Worm (Caenorhabditis elegans) whole organism, dauer: Measurements from ENCODE around the gene nhr-58.

Source experiments
- unc-62 ChIP-seq: sonication (generic microtip); optimal IDR thresholded peaks from 2 replicates; lab custom pipeline; 2017; ENCODE audit warnings: missing biosample characterization, missing genetic modification reagents, missing genetic modification characterization

nhr-58 gene

DNA sequence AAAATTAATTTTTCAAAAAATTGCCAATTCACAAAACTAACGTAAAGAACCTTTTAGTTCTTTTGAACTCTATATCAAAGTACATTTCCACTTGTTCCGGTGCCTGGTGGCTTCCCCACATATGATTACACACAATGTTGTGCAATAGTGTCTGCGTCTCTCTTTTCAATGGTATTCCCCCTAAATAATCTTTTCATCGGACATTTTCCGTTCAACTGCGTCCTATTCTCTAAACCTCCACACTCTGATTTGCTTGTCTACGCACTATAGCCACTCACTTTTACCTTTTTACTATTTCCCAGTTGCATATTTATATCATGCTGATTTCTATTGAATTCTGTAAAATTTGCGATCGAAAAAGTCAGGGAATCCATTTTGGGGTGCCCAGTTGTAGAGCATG, at the start of gene nhr-58:
Gene nhr-58 (plus strand): TSS at position 214 of the 400 bp plus-strand sequence.
- no peak for TF ChIP-seq unc-62

DNA sequence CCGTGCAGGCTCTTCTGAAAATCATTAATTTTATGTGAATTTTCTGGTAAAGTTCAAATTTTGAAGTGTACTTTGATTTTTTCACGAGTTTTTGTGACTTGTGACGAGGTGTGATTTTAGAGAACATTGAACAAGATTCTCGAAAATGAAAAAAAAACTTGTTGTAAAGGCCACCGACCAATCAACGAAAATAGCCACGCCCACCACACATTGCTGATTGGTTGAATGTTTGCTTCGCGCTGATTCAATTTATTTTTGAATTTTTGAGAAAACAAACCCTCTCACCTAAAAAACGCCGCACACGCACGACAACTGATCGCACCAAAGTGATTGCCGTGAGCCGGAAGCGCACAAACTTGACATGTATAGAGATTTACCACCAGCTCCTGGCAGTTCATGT, 49.2 kb upstream of the nhr-58 start:
- TF ChIP-seq unc-62, result no peak

DNA sequence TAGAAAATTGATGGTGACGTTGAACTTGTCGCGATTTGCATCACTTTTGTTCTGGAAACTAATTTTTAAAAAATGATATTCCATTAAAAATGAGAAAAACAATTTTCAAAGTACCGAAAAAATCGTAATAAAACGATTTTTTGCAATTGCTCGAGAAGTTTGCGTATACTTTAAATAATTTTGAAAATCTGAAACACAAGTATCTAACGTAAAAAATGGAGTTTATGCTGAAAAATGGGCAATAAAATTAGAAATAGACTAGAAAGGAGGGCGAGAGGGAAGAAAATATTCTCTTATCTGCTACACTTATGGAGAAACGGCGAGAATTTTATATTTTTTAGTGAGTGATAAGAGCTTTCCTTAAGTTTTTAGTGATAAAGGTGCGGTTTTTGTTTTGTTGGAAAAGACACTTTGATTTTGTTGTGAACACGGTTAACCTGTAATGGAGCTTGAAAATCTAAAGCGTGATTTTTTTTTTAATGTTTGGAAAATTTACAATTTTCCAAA, 48.7 kb upstream of the nhr-58 start, which contains the start of gene nhr-130:
Gene nhr-130 (minus strand): TSS at position 51 of the 507 bp plus-strand sequence.
- no peak for TF ChIP-seq unc-62

DNA sequence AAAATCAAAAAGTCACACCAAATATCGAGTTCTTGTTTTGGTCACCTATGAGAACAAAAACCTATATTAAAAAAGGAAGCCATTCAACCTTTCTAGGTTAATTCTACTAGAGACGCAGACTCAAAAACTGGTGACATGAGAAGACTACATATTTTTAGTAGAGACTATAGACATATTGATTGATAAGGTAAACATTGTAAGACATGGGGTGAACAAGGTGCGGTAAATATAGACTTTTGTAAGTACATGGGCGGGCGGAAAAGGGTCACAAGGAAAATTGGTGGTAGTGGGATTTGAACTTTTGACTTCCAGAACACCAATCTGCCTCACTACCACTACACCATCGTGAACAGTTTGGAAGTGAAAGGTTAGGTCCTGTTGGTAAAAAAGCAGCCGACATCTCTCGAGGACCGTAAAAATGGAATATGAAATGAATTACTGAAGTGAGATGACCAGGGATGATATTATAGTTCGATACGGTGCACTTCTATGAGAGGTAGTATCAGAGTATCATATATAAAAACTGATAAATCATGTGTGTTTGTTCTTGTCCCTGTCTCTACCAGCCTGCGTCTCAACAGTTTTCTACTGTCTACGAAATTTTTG, 47.7 kb upstream of the nhr-58 start, which contains the start of gene nhr-212:
Gene nhr-212 (plus strand): TSS at position 573 of the 606 bp plus-strand sequence.
- no peak for TF ChIP-seq unc-62

DNA sequence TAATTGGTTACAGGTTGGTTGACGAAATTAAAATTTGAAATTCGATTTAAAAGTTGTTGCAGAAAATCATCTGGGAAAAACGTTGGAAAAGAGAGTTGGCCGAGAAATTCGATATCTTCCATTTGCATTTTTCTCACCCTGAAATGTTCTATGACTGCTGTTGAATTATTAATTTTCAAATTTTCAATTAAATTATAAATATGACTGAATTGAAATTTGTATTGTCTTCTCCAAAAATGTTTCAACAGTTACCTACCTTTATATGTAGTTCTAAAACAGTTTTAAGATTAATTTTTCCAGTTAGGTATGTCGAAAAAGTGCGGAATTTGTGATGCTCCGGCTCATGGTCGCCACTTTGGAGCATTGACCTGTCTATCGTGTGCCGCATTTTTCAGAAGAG, 45.4 kb upstream of the nhr-58 start, which contains the start of gene nhr-211:
Gene nhr-211 (plus strand): TSS at position 301 of the 400 bp plus-strand sequence.
- TF ChIP-seq unc-62, result no peak

DNA sequence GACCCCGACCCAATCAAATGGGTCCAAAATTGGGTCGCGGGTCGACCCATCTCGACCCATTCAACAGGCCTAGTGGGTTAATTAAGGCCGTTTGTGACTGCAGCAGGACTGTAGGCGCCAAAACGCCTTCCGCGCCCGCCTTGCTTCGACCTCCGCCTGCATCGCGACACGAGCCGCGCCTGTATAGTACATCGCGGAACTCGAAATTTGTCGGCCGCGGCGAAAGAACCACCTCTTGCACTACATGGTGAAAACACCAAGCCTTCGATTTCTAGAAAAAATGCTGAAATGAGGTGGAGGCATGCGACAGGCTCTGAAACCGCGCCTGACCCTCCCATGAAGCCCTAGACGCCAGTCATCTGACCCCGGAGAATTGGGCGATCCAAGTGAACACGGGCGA, 44.1 kb upstream of the nhr-58 start:
- no peak for TF ChIP-seq unc-62

DNA sequence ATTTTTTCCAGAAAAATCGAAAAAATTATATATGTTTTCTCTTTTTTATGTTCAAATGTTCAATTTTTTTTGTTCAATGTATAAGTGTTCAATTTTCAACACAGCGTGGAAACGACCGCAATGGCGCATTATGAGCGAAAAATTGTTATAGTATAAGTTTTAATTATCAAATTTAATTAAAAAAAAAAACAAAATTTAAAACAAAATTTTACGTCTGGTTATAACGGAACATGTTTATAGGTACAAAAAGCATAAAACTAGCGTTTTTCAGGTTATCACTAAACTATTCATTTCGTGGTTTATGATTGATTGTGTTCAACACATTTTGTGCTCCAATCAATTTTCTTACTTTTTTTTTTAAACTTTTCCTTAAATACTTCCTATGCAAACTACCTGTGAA, 42.7 kb upstream of the nhr-58 start, which contains the start of gene nhr-106:
Gene nhr-106 (plus strand): TSS at position 301 of the 400 bp plus-strand sequence.
- no peak for TF ChIP-seq unc-62

DNA sequence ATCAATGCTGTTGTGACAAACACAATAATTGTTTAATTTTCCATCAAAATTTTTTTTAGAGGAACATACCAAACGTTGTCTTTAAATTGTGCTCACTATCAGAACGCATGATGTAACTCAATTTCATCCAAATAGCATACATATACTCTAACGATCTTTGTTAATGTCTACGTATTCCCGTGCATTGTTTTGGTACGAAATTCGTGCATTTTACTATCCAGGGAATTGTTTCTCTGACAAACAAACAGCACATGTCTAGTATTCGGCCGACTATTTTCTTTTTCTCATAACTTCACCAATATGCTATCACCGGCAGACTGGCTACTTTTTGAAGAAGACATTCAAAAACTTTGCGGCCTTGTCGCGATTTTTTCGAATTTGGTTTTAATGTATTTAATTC, 40.6 kb upstream of the nhr-58 start, which contains the start of gene str-196:
Gene str-196 (plus strand): TSS at position 301 of the 400 bp plus-strand sequence.
- no peak for TF ChIP-seq unc-62

DNA sequence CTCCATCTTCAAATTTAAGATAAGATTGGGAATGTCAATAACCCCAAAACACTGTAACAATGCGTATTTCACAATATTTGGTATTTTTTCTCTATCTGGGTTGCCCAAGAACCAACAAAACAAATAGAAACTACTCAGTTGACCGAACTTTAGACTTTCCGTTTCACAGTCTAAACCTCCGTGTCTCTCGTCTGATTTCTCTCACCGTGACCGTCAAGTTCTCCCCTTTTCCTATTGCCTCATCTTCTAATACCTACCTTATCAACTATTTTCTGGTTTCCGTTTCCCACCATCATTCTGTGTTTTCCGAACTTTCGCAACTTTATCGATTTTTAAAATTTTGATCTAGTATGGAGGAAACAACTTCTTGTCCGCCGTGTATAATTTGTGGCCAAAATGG, 37.8 kb upstream of the nhr-58 start, which contains the start of gene nhr-131:
Gene nhr-131 (plus strand): TSS at position 87 of the 400 bp plus-strand sequence.
- no peak for TF ChIP-seq unc-62

DNA sequence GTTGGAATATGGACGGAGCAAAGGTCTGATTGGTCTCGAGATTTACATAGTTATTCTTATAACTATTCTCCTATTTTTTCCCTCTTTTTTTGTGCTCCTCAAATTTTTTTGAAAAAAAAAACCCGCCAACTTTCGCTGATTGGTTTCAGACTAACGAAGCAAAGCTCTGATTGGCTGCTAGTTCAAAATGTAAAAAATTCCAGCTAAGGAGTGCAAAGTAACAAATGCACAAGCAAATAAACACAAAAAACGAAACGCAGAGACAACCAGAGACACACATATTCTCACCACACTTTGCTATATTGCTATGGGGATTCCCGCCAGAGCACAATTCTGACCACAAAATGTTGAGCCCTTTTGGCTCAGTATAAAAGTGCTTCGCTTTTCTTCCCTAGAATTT, 34.7 kb upstream of the nhr-58 start, which contains the start of gene T01G6.1:
Gene T01G6.1 (plus strand): TSS at position 301 of the 400 bp plus-strand sequence.
- TF ChIP-seq unc-62, result no peak

DNA sequence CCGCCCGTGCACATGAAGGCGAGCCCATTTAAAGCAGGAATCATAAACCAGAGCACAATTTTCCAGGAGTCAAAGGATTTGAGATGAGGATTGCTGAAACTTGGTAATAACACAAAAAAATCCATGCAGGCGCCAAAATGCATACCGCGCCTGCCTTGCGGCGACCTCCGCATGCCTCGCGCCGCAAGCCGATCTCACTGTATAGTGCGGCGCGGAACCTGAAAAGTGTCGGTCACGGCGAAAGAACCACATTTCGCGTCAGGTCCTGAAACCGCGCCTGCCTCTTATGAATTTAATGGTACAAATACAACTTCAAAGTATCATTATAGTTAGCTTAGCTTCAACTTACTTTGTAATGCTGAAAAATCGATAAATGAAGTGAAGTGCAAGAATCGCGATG, 31.5 kb upstream of the nhr-58 start:
- TF ChIP-seq unc-62, result no peak

DNA sequence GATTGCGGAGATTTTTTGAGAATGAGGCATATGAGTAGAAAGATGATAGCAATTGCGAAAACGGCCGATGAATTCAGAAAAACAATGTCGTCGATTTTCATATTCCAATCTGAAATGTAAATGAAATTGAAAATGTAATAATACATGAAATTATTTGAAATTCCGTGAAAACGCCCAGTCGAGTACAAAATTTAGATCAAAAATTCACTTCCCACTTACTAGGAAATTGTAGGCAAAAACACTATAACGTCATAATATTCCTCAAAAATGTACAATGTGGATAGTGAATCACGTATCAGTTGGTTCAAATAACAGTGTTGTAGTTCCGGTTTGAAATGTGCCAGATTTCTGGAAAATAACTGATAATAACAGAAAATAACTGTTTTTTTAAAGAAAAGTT, 30.8 kb upstream of the nhr-58 start, which contains the start of gene str-256:
Gene str-256 (minus strand): TSS at position 101 of the 400 bp plus-strand sequence.
- TF ChIP-seq unc-62, result no peak

DNA sequence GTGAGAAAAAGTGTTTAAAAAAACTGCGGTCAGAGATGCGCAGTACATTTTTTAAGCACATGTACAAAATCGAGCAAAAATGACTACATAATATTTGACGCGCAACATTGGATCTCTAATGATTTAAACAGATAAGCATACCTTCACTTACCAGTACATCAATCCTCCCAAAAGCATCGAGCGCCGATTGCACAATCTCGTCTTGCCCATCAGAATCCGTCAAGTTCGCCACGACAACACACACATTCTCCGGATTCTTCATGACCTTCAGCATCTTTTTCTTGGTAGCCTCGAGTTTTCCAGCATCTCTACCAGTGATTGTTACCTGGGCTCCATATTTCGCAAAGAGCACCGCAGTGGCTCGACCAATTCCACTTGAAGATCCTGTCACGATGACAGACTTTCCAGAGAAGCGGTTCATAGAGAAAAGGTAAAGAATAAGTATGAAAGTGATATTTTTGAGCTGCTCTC, 29.2 kb upstream of the nhr-58 start, which contains the start of gene T01G6.10:
Gene T01G6.10 (minus strand): TSS at position 421 of the 471 bp plus-strand sequence.
- TF ChIP-seq unc-62, result no peak

DNA sequence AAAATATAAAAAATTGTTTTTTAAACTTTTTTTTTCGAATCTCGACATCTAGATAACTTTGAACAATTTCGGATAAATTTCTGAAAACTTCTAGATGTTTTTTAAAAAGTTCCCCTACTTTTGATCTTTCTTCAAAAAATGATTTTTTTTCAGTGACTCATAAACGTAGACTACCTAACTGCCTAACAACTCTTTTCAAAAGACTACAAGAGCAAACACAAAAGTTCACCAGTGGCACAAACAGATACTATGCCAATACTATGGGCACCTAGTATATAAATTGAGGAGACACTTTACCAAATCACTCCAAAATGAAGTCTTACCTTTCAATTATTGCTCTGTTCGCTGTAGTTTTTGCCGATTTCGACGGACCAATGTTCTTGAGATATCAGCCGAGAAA, 28.3 kb upstream of the nhr-58 start, which contains the start of gene srlf-35:
Gene srlf-35 (plus strand): TSS at position 301 of the 400 bp plus-strand sequence.
- TF ChIP-seq unc-62, result no peak

DNA sequence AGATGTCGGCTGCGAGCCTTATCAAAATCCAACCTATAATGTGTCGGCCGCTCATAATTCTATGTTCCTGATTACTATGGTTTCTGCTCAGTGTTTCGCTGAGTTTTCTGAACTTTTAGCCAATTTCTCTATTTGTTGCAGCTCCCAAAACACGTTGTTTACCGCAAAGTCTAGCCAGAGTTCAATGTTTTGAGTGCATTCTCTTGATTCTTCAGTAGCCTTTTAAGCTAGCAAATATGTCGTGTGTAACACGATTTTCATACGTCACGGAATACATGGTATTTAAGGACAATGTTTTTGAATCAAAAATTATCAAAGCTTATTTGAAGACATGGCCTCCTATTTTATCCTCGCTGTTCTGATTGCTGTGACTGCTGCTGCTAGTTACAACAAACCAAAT, 26.9 kb upstream of the nhr-58 start, which contains the start of gene srlf-19:
Gene srlf-19 (plus strand): TSS at position 301 of the 400 bp plus-strand sequence.
- no peak for TF ChIP-seq unc-62

DNA sequence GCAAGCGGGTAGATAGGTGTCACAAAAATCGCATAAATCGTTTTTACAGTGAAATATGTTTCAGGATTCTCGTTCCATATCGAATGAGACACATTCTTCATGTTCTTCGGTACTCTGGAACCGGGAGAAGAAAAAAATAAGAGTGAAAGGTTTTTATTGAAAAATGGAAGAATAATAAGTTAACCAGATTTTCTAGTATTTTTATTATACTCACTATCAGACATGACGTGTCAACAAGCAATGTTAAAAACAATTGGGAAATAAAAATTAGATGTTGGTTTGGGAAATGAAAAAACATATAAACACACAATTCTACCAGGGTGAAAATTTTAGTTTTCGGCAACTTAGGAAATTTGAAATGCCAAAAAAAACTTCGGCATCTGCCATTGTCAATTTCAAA, 19.6 kb upstream of the nhr-58 start, which contains the start of gene srh-37:
Gene srh-37 (minus strand): TSS at position 101 of the 400 bp plus-strand sequence.
- TF ChIP-seq unc-62, result no peak

DNA sequence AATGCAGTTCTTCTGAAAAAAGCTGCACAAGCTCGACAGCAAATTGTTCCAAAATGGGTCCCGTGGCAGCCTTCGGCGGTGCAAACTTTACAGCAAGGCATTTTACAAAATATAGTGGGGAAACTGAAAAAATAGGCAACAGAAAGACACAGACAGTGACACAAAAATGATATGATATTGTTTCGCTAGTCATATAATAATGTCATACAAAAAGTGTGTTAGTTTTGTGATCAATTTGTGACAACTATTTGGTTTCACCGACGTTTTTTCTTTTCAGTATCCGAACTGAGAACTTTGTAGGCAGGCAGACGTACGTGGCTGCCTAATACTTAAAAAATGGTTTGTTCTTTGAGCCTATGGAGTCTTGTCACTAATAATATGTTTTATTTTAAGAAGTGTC, 12.6 kb upstream of the nhr-58 start, which contains the start of gene nhr-210:
Gene nhr-210 (minus strand): TSS at position 101 of the 400 bp plus-strand sequence.
- TF ChIP-seq unc-62, result no peak
